Fruit fly (Drosophila melanogaster) whole organism, prepupa: ENCODE data around the gene GramD1B.

Experiments used
- Blimp-1 ChIP-seq: fragments of 200-800 bp; sonication (Bioruptor generic); optimal IDR thresholded peaks from 3 replicates; lab custom pipeline; 2017; ENCODE audit warnings: missing biosample characterization, missing genetic modification characterization, mild to moderate bottlenecking, moderate library complexity, missing genetic modification reagents
- CG10669 ChIP-seq: fragments of 200-800 bp; sonication (Bioruptor generic); optimal IDR thresholded peaks from 3 replicates; lab custom pipeline; 2018; ENCODE audit warnings: missing biosample characterization, mild to moderate bottlenecking, missing genetic modification characterization, moderate library complexity
- CG11762 ChIP-seq: fragments of 200-800 bp; sonication (Bioruptor generic); optimal IDR thresholded peaks from 3 replicates; lab custom pipeline; 2016; ENCODE audit warnings: missing biosample characterization, missing genetic modification characterization; ENCODE audit not compliant: insufficient read depth
- CG8632 ChIP-seq: fragments of 200-800 bp; sonication (Bioruptor generic); optimal IDR thresholded peaks from 3 replicates; lab custom pipeline; 2016; ENCODE audit warnings: missing biosample characterization, missing genetic modification characterization
- Gug ChIP-seq: fragments of 200-800 bp; sonication (Bioruptor generic); IDR thresholded peaks from 2 replicates; pipeline ENCODE4 v1.3.6; 2022; ENCODE audit warnings: missing biosample characterization, missing genetic modification characterization
- Smox ChIP-seq: fragments of 200-800 bp; sonication (Bioruptor generic); optimal IDR thresholded peaks from 3 replicates; lab custom pipeline; 2016; ENCODE audit warnings: missing biosample characterization, missing genetic modification characterization
- cyc ChIP-seq: fragments of 200-800 bp; sonication (Bioruptor generic); optimal IDR thresholded peaks from 3 replicates; lab custom pipeline; 2016; ENCODE audit warnings: missing biosample characterization, missing genetic modification characterization
- lz ChIP-seq: fragments of 200-800 bp; sonication (Bioruptor generic); optimal IDR thresholded peaks from 3 replicates; lab custom pipeline; 2016; ENCODE audit warnings: missing biosample characterization, missing genetic modification characterization
- svp ChIP-seq: fragments of 200-800 bp; sonication (Bioruptor generic); peaks from one replicate; lab custom pipeline; 2016; ENCODE audit warnings: missing biosample characterization, missing genetic modification characterization

- TF ChIP-seq CG11762 (GFP tag; lab: Kevin White, UChicago) = no peak
- no peak for TF ChIP-seq cyc (GFP tag; lab: Kevin White, UChicago)
- no peak for TF ChIP-seq Blimp-1 (GFP tag; lab: Kevin White, UChicago)
- peak; percentile 60 for TF ChIP-seq svp
- TF ChIP-seq lz = no peak
- TF ChIP-seq CG10669 (GFP tag; lab: Kevin White, UChicago) = no peak
- TF ChIP-seq Gug (GFP tag; lab: Robert Waterston, UW) = no peak
- TF ChIP-seq CG8632 (GFP tag; lab: Kevin White, UChicago) = no peak
- no peak for TF ChIP-seq Smox
These were observed 30.8 kb downstream of the GramD1B start for dm6 chr2L:3342369-3342768.
